Worm (Caenorhabditis elegans): ENCODE results near the gene fbxc-50.

The fbxc-50 gene

DNA sequence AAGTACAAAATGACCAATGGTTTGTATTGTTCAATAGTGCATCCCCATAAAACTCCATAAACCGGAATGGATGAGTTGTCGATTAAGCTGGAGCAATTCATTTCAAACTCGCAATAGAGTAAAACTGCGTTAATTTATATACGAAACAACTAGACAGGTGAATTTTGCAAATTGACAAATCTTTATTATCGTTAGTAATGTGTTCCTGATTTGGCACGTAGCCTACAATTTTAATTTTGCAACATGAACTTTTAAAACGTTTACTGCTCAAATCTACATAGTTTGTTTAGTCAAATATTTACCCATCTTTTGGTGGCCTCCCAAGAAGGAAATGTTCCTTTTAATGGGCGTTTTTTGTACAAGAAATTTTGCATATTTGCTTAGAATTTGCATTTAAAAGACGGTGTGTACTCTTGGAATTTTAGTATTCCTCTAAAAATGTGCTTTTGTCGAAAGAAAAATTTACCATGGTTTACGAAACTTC is 10.8 kb downstream of the fbxc-50 start, which contains the start of the genes srz-67 and C17F4.11:
srz-67 (minus strand) TSS at position 101 of the 484 bp plus-strand sequence.
C17F4.11 (plus strand) TSS at position 434 of the 484 bp plus-strand sequence.
- TF ChIP-seq flt-1 (GFP tag; IDR thresholded peaks at IDR 0.05) (no peak), ama-1 (optimal IDR thresholded peaks at IDR 0.05) (no peak), aly-1 (tag; optimal IDR thresholded peaks at IDR 0.05) (no peak), tbx-11 (GFP tag; IDR thresholded peaks at IDR 0.05) (no peak), ceh-13 (GFP tag; optimal IDR thresholded peaks at IDR 0.05) (no peak), scrt-1 (GFP tag; IDR thresholded peaks at IDR 0.05) (no peak), hnd-1 (tag; optimal IDR thresholded peaks at IDR 0.05) (no peak), tra-4 (tag; optimal IDR thresholded peaks at IDR 0.05) (no peak), F13C5.2 (tag; optimal IDR thresholded peaks at IDR 0.05) (no peak), tbx-37 (GFP tag; conservative IDR thresholded peaks at IDR 0.05) (no peak)

DNA sequence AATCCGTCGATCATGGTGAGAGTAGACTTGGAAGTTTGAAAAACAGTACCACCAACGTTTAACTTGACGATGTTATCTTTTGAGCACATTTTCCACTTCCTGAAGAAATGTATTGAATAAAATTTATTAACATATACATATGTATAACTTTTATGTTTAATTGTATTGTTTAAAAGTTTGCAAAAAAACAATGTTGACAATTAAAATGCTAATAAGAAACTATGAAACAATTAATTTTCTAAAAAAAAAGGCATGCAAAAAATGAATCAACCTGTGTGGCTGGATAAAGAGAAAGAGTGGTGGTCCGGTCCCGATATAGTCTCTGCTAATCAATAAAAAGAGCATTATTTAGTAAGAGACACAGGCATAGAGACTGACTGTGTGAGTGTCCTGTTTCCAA is 13.2 kb downstream of the fbxc-50 start, which contains the start of gene C17F4.8:
C17F4.8 (minus strand) TSS at position 101 of the 400 bp plus-strand sequence.
- TF ChIP-seq F13C5.2 (tag; optimal IDR thresholded peaks at IDR 0.05) = no peak
- TF ChIP-seq tbx-11 (GFP tag; IDR thresholded peaks at IDR 0.05) = no peak
- no peak for TF ChIP-seq flt-1 (GFP tag; IDR thresholded peaks at IDR 0.05)
- no peak for TF ChIP-seq B0310.2 (tag; optimal IDR thresholded peaks at IDR 0.05)
- no peak for TF ChIP-seq tra-4 (tag; optimal IDR thresholded peaks at IDR 0.05)
- TF ChIP-seq hmg-4 (GFP tag; optimal IDR thresholded peaks at IDR 0.05) = no peak
- no peak for TF ChIP-seq ama-1 (optimal IDR thresholded peaks at IDR 0.05)
- no peak for TF ChIP-seq pes-1 (GFP tag; IDR thresholded peaks at IDR 0.05)
- no peak for TF ChIP-seq hmbx-1 (tag; optimal IDR thresholded peaks at IDR 0.05)
- TF ChIP-seq tbx-37 (GFP tag; conservative IDR thresholded peaks at IDR 0.05) = no peak
- TF ChIP-seq sea-1 (GFP tag; conservative IDR thresholded peaks at IDR 0.05) = no peak
- no peak for TF ChIP-seq aly-1 (tag; optimal IDR thresholded peaks at IDR 0.05)
- no peak for TF ChIP-seq ets-7 (tag; optimal IDR thresholded peaks at IDR 0.05)
- no peak for TF ChIP-seq ceh-13 (GFP tag; optimal IDR thresholded peaks at IDR 0.05)
- TF ChIP-seq ceh-36 (tag; optimal IDR thresholded peaks at IDR 0.05) = no peak
- TF ChIP-seq scrt-1 (GFP tag; IDR thresholded peaks at IDR 0.05) = no peak
- no peak for TF ChIP-seq hnd-1 (tag; optimal IDR thresholded peaks at IDR 0.05)

DNA sequence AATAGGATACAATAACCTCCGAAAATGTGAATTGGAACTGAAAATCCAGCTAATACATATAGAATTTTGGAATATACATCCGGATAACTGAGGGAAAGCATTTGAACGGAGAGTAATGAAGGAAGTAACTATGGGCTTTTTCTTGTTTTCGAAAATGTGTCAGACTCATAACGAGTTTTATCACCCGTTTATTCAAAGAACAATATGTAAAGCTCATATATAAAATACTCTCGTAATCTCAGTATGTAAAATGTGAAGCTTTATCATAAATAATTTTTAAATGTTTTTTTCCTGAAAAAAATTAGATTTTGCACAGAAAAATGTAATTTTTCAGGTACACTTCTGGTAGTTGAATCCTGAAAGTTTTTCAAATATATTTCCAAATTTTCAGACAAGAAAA is 17.5 kb downstream of the fbxc-50 start, which contains the start of gene srh-297:
srh-297 (minus strand) TSS at position 101 of the 400 bp plus-strand sequence.
- no peak for TF ChIP-seq ets-7 (tag; optimal IDR thresholded peaks at IDR 0.05)
- TF ChIP-seq tbx-37 (GFP tag; conservative IDR thresholded peaks at IDR 0.05) = no peak
- no peak for TF ChIP-seq scrt-1 (GFP tag; IDR thresholded peaks at IDR 0.05)
- no peak for TF ChIP-seq hmg-4 (GFP tag; optimal IDR thresholded peaks at IDR 0.05)

DNA sequence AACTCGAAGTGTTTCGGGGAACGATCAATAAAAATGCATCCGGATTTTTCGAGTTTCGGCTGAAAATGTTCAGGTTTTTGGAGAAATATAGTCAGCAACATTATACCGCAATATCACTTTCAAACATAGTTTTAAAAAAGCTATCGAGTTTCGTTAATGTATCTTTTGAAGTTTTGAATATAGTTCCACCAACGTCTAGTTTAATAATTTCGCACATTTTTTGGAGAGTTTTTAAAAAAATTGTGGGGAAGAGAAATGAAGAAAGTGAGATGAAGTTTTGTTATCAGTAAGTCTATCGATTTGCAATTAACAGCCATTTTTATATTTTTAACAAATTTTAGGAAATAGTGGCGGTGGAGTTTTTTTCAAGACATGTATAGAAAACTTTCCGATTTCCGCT is 22.1 kb downstream of the fbxc-50 start, which contains the start of gene ZC239.17:
ZC239.17 (minus strand) TSS at position 101 of the 400 bp plus-strand sequence.
- TF ChIP-seq hnd-1 (tag; optimal IDR thresholded peaks at IDR 0.05) (no peak), flt-1 (GFP tag; IDR thresholded peaks at IDR 0.05) (no peak), scrt-1 (GFP tag; IDR thresholded peaks at IDR 0.05) (no peak), hmbx-1 (tag; optimal IDR thresholded peaks at IDR 0.05) (no peak), tbx-11 (GFP tag; IDR thresholded peaks at IDR 0.05) (no peak), ceh-36 (tag; optimal IDR thresholded peaks at IDR 0.05) (no peak), hmg-4 (GFP tag; optimal IDR thresholded peaks at IDR 0.05) (no peak), ama-1 (optimal IDR thresholded peaks at IDR 0.05) (no peak), ceh-13 (GFP tag; optimal IDR thresholded peaks at IDR 0.05) (no peak), pes-1 (GFP tag; IDR thresholded peaks at IDR 0.05) (no peak), aly-1 (tag; optimal IDR thresholded peaks at IDR 0.05) (no peak), ets-7 (tag; optimal IDR thresholded peaks at IDR 0.05) (no peak), tbx-37 (GFP tag; conservative IDR thresholded peaks at IDR 0.05) (no peak), F13C5.2 (tag; optimal IDR thresholded peaks at IDR 0.05) (no peak), B0310.2 (tag; optimal IDR thresholded peaks at IDR 0.05) (no peak), tra-4 (tag; optimal IDR thresholded peaks at IDR 0.05) (no peak), sea-1 (GFP tag; conservative IDR thresholded peaks at IDR 0.05) (no peak)

DNA sequence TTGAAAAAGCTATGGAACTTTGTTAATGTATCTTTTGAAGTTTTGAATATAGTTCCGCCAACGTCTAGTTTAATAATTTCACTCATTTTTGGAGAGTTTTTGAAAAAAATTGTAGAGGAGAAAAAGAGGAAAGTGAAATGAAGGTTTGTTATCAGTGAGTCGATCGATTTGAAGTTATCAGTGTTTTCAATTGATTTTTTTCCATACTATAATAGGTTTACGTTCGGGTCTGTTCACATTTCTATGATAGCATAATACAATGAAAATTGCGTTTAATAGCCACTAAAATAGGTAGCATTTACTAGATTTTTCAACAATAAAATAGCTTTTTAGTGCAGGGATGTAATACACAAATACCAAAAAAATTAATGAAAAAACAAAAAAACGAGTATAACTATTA is 22.7 kb downstream of the fbxc-50 start, which contains the start of gene ZC239.16:
ZC239.16 (minus strand) TSS at position 120 of the 400 bp plus-strand sequence.
- TF ChIP-seq tra-4 (tag; optimal IDR thresholded peaks at IDR 0.05) = no peak
- TF ChIP-seq tbx-11 (GFP tag; IDR thresholded peaks at IDR 0.05) = no peak
- no peak for TF ChIP-seq aly-1 (tag; optimal IDR thresholded peaks at IDR 0.05)
- no peak for TF ChIP-seq F13C5.2 (tag; optimal IDR thresholded peaks at IDR 0.05)
- no peak for TF ChIP-seq hmbx-1 (tag; optimal IDR thresholded peaks at IDR 0.05)
- TF ChIP-seq sea-1 (GFP tag; conservative IDR thresholded peaks at IDR 0.05) = no peak
- TF ChIP-seq ceh-13 (GFP tag; optimal IDR thresholded peaks at IDR 0.05) = no peak
- TF ChIP-seq hnd-1 (tag; optimal IDR thresholded peaks at IDR 0.05) = no peak
- TF ChIP-seq hmg-4 (GFP tag; optimal IDR thresholded peaks at IDR 0.05) = no peak
- no peak for TF ChIP-seq pes-1 (GFP tag; IDR thresholded peaks at IDR 0.05)
- no peak for TF ChIP-seq ets-7 (tag; optimal IDR thresholded peaks at IDR 0.05)
- TF ChIP-seq scrt-1 (GFP tag; IDR thresholded peaks at IDR 0.05) = no peak
- TF ChIP-seq B0310.2 (tag; optimal IDR thresholded peaks at IDR 0.05) = no peak

DNA sequence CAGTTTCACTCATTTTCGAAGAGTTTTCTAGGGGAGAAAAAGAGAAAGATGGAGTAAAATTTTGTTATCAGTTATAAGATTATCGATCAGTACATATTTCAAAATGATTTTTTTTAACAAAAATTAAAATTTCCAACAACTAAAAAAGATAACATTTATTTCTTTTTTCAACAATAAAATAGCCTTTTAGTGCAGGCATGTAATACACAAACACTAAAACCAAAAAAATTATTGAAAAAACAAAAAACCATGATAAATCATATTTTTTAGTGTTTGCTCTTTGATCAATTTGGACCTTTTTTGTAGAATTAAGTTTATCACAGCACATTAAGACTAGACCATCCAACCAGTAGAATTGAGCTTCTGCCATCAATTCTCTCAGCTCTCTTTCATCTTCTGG is 23.3 kb downstream of the fbxc-50 start, which contains the start of gene ZC239.15:
ZC239.15 (minus strand) TSS at position 101 of the 400 bp plus-strand sequence.
- TF ChIP-seq aly-1 (tag; optimal IDR thresholded peaks at IDR 0.05) = no peak
- no peak for TF ChIP-seq tra-4 (tag; optimal IDR thresholded peaks at IDR 0.05)
- no peak for TF ChIP-seq hnd-1 (tag; optimal IDR thresholded peaks at IDR 0.05)

DNA sequence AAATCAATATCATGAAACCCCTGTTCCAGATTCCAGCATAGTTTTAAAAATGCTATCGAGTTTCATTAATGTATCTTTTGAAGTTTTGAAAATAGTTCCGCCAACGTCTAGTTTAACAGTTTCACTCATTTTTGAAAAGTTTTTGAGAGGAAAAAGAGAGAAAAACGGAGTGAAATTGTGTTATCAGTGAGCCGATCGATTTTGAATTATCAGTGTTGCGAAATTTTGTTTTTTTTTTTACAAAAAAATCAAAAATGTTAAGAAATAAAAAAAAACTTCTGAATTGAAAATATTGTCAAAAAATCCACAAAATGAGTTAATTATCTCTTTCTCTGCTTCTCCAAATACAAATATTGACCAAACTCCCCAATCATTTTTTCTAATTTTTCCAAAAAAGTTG is 25.2 kb downstream of the fbxc-50 start, which contains the start of gene ZC239.13:
ZC239.13 (minus strand) TSS at position 154 of the 400 bp plus-strand sequence.
- TF ChIP-seq flt-1 (GFP tag; IDR thresholded peaks at IDR 0.05) (no peak), ets-7 (tag; optimal IDR thresholded peaks at IDR 0.05) (no peak), ceh-36 (tag; optimal IDR thresholded peaks at IDR 0.05) (no peak), scrt-1 (GFP tag; IDR thresholded peaks at IDR 0.05) (no peak), ceh-13 (GFP tag; optimal IDR thresholded peaks at IDR 0.05) (no peak), sea-1 (GFP tag; conservative IDR thresholded peaks at IDR 0.05) (no peak), tra-4 (tag; optimal IDR thresholded peaks at IDR 0.05) (no peak), ama-1 (optimal IDR thresholded peaks at IDR 0.05) (no peak), F13C5.2 (tag; optimal IDR thresholded peaks at IDR 0.05) (no peak), hmbx-1 (tag; optimal IDR thresholded peaks at IDR 0.05) (no peak), hnd-1 (tag; optimal IDR thresholded peaks at IDR 0.05) (no peak), tbx-37 (GFP tag; conservative IDR thresholded peaks at IDR 0.05) (no peak), tbx-11 (GFP tag; IDR thresholded peaks at IDR 0.05) (no peak), B0310.2 (tag; optimal IDR thresholded peaks at IDR 0.05) (no peak), pes-1 (GFP tag; IDR thresholded peaks at IDR 0.05) (no peak), hmg-4 (GFP tag; optimal IDR thresholded peaks at IDR 0.05) (no peak)
